Worm (Caenorhabditis elegans): ENCODE results near the gene sfxn-1.4.

DNA sequence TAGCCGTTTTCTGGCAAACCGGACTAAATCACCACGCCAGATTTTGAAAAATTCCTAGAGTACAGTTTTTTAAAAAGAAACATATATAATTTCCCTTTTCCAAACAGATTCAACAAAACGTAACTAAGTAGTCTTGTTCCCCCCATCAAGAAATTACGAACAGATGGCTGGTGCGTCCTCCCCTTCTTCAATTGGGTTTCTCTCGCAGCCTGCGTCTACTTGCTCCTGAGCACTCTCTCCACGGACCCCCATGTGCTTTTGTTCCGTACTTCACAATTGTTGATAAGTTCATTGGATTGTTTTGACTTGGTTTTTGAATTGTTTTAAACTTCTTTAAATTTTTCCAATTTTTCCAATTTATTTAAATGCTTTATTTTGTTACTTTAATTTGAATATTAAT lies 7.0 kb upstream of the sfxn-1.4 start:
- TF ChIP-seq elt-2 (tag; optimal IDR thresholded peaks at IDR 0.05) (no peak), nhr-28 (tag; optimal IDR thresholded peaks at IDR 0.05) (no peak), ceh-82 (tag; optimal IDR thresholded peaks at IDR 0.05) (no peak), mdl-1 (tag; optimal IDR thresholded peaks at IDR 0.05) (no peak), jun-1 (tag; optimal IDR thresholded peaks at IDR 0.05) (no peak), ZK546.5 (tag; optimal IDR thresholded peaks at IDR 0.05) (no peak), ztf-11 (tag; optimal IDR thresholded peaks at IDR 0.05) (no peak), aly-2 (tag; optimal IDR thresholded peaks at IDR 0.05) (no peak), nhr-11 (tag; optimal IDR thresholded peaks at IDR 0.05) (no peak), tbx-2 (tag; optimal IDR thresholded peaks at IDR 0.05) (no peak), nhr-76 (tag; optimal IDR thresholded peaks at IDR 0.05) (no peak), lin-15B (tag; optimal IDR thresholded peaks at IDR 0.05) (no peak), unc-62 (GFP tag; optimal IDR thresholded peaks at IDR 0.05) (no peak)
